Worm (Caenorhabditis elegans) whole organism, midembryonic: ENCODE results near the gene znf-593.

ENCODE experiments used
- T22C8.4 ChIP-seq: fragments of 200-800 bp; sonication (Bioruptor generic); IDR thresholded peaks from 2 replicates; pipeline ENCODE4 v1.3.6; 2022; ENCODE audit warnings: missing genetic modification characterization, missing compliant biosample characterization
- cog-1 ChIP-seq: sonication (generic microtip); optimal IDR thresholded peaks from 2 replicates; lab custom pipeline; 2016; ENCODE audit warnings: missing genetic modification characterization, missing compliant biosample characterization
- flt-1 ChIP-seq: fragments of 200-800 bp; sonication (Bioruptor generic); IDR thresholded peaks from 2 replicates; pipeline ENCODE4 v1.3.6; 2022; ENCODE audit warnings: missing genetic modification characterization, missing compliant biosample characterization
- klf-2 ChIP-seq: fragments of 200-800 bp; sonication (Bioruptor generic); conservative IDR thresholded peaks from 2 replicates; pipeline ENCODE4 v1.3.6; 2022; ENCODE audit warnings: missing genetic modification reagents, missing genetic modification characterization, missing compliant biosample characterization
- med-1 ChIP-seq: sonication (generic microtip); optimal IDR thresholded peaks from 2 replicates; lab custom pipeline; 2017; ENCODE audit warnings: missing genetic modification characterization, mild to moderate bottlenecking, missing compliant biosample characterization, antibody characterized with exemption, missing genetic modification reagents; ENCODE audit not compliant: insufficient read depth
- ref-1 ChIP-seq: fragments of 200-800 bp; sonication (Bioruptor generic); conservative IDR thresholded peaks from 2 replicates; pipeline ENCODE4 v1.3.6; 2022; ENCODE audit warnings: missing genetic modification reagents, missing genetic modification characterization, missing compliant biosample characterization
- tab-1 ChIP-seq: fragments of 200-800 bp; sonication (Bioruptor generic); IDR thresholded peaks from 2 replicates; pipeline ENCODE4 v1.3.6; 2022; ENCODE audit warnings: missing genetic modification characterization, missing compliant biosample characterization
- ztf-23 ChIP-seq: fragments of 200-800 bp; sonication (Bioruptor generic); IDR thresholded peaks from 2 replicates; pipeline ENCODE4 v1.3.6; 2022; ENCODE audit warnings: missing genetic modification reagents, missing genetic modification characterization, missing compliant biosample characterization
- ztf-29 ChIP-seq: fragments of 200-800 bp; sonication (Bioruptor generic); IDR thresholded peaks from 2 replicates; pipeline ENCODE4 v1.3.6; 2022; ENCODE audit warnings: missing genetic modification reagents, missing genetic modification characterization, missing compliant biosample characterization

The znf-593 gene

DNA sequence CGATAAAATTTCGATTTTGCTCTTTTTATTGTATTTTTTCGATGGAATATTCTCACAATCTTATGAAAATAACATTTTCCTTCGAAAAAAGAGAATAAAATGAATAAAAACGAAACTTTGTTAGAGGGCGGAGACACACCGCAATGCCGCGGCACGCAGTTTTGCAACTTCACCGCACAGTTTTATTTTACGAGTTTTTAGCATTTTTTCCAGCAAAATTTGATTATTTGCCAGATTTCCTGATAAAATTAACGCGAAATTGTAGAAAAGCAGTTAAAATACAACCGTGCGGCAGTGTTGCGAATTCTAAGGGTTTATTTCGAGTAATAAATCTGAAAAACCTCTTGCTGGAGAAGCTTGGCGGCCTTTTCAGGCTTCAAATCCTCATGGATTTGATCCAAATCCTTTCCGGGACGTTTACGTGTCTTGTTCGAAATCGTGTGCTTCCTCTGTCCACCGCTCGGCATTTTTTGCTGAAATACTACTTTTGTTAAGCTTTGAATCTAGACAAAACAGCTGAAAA lies at the start of gene znf-593:
Gene znf-593 (minus strand): TSS at position 473 of the 523 bp plus-strand sequence.
- no peak for TF ChIP-seq med-1 (GFP tag; lab: Kevin White, UChicago)
- peak; percentile 72; the same call in 1 of the 2 replicates for TF ChIP-seq flt-1 (GFP tag; lab: Robert Waterston, UW)

DNA sequence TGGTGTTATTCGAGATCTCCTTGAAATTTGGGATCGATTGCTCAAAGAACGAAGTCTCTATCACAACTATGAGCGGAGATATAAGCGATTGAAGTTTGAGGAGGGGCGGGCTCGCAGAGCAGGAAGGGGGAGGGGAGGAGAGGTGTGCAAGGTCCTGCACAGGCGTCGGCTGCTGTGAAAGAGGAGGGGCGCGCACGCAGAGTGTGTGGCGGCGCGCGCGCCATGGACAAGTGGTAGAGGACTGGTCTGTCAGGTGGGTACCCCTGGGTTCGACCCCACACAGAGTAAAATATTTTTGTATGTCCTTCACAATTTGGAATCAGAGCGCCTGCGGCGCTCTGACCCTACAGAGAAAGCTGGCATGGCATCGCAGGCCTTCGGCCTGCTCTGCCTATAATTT lies 48.5 kb upstream of the znf-593 start:
- 0 out of 2 replicates have a peak, but pooled peaks have one; percentile 28 for TF ChIP-seq klf-2 (GFP tag; lab: Robert Waterston, UW)

DNA sequence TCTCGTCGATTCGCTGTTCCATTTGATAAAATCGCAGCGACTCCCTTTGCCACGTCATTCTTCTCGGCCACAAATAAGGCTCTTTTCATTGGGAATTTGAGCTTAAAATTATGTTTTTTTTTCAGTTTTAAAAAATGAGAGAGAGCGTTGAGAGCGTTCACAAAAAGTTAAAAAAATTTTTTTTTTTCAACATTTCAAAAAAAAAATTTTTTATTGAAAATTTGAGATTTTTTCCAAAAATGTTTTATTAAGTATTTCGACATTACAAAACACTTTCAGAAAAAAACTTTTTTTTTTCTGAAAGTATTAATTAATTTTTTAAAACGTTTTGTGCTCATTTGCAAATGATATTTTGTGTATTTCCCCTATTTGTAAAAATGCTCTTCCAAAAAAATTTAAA lies 41.6 kb upstream of the znf-593 start, which contains the start of gene top-3:
Gene top-3 (minus strand): TSS at position 101 of the 400 bp plus-strand sequence.
- TF ChIP-seq T22C8.4 (GFP tag; lab: Robert Waterston, UW): no peak

DNA sequence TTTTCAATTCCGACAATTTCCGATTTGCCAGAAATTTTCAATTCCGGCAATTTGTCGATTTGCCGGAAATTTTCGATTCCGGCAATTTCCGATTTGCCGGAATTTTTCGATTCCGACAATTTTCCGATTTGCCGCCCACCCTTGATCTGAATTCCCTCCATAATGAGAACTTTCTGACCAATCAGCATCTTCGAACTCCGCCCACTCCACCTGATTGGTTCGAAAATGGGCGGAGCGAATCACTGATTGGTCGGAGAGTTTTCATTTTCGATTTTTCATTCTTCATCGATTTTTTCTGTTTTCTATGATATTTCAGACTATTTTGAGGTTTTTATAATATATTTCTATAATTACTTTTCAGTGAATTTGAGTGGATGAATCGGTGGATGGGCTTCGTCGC lies 35.6 kb upstream of the znf-593 start:
- TF ChIP-seq cog-1 (tag; lab: Kevin White, UChicago): no peak
- no peak for TF ChIP-seq med-1 (GFP tag; lab: Kevin White, UChicago)
- TF ChIP-seq tab-1 (GFP tag; lab: Robert Waterston, UW): no peak
- TF ChIP-seq ztf-29: no peak
- TF ChIP-seq ztf-23 (GFP tag; lab: Robert Waterston, UW): no peak
- TF ChIP-seq T22C8.4 (GFP tag; lab: Robert Waterston, UW): no peak
- no peak for TF ChIP-seq klf-2 (GFP tag; lab: Robert Waterston, UW)
- no peak for TF ChIP-seq flt-1 (GFP tag; lab: Robert Waterston, UW)
- no peak for TF ChIP-seq ref-1 (GFP tag; lab: Robert Waterston, UW)

DNA sequence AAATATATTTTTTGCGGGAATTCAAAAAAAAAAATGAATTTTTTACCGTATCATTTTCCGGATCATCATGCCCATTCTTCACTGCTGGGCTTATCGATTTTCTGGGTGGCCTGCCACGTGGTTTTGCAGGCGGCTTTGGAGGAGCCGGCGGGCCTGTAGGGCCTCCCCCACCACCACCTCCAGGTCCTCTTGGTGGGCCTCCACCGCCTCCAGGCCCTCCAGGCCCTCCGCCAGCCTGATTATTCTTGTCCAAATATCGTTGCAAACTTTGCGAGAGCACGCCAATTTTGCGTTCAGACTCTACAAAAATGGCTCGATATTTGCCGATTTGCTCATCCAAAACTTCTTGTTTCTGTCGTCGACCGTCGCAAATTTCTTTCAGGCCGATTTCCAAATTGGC lies 32.6 kb upstream of the znf-593 start:
- no peak for TF ChIP-seq cog-1 (tag; lab: Kevin White, UChicago)
- peak; percentile 36; the same call in 1 of the 2 replicates for TF ChIP-seq T22C8.4 (GFP tag; lab: Robert Waterston, UW)
- TF ChIP-seq med-1 (GFP tag; lab: Kevin White, UChicago): no peak
- TF ChIP-seq tab-1 (GFP tag; lab: Robert Waterston, UW): no peak

DNA sequence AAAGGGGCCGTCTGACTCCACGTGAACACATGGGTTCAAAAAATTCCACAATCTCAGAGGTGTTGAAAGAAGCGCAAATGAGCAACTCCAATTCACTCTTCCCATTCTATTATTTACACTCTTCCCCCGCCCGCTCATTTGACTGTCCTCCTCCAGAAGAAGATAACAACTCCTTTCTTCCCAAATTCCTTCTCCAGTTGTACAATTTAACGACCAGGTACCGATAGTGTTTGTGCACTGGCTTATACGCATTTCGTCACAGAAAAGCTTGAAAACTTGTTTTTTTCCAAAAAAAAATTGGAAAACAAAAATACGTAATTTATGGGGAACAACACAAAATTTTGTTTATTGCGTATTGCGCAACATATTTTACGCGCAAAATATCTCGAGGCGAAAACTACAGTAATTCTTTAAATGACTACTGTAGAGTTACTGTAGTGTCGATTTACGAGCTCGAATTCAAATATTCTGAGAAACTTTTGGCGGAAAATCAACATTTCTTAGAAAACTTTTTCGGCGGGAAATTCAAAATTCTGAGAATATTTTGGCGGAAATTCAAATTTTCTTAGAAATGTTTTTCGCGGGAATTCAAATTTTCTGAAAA lies 30.9 kb upstream of the znf-593 start:
- no peak for TF ChIP-seq flt-1 (GFP tag; lab: Robert Waterston, UW)
- no peak for TF ChIP-seq klf-2 (GFP tag; lab: Robert Waterston, UW)
- TF ChIP-seq cog-1 (tag; lab: Kevin White, UChicago): no peak
- no peak for TF ChIP-seq med-1 (GFP tag; lab: Kevin White, UChicago)
- TF ChIP-seq tab-1 (GFP tag; lab: Robert Waterston, UW): no peak
- no peak for TF ChIP-seq ref-1 (GFP tag; lab: Robert Waterston, UW)
- no peak for TF ChIP-seq ztf-23 (GFP tag; lab: Robert Waterston, UW)
- TF ChIP-seq ztf-29: no peak
- TF ChIP-seq T22C8.4 (GFP tag; lab: Robert Waterston, UW): no peak

DNA sequence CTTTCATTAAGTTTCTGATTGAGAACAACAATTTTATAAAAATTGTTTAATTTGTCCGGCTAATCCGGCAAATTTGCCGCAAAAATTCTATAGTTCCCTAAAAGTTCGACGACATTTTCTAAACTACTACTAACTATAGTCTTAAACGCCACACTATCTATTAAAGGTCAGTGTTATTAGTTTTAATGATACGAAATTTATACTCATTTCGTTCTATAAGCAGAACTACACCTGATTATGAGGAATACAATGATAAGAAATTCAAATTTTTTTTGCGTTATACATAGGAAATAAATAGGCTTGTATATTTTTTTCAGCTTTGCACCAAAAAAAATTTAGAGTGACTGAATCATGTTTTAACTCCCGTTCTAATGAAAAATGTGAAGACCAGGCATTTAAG lies 29.9 kb upstream of the znf-593 start:
- no peak for TF ChIP-seq tab-1 (GFP tag; lab: Robert Waterston, UW)
- no peak for TF ChIP-seq klf-2 (GFP tag; lab: Robert Waterston, UW)

DNA sequence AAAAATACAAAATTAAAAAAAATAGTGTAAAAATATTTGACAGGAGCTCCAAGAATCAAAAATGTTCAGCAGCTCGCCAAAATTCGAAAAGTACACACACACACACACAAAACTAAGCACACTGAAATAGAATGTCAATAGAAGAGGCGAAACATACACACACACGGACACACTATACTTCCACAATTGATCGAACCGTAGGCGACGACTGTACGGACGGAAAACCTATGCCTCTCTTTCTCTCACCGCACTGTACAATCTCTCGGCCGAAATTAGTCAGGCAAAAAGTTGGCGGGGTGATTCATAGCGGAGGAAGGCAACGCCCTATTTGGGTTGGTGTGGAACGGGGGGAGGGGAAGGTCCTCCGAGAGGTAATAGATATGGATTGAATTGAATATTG lies 29.0 kb upstream of the znf-593 start:
- no peak for TF ChIP-seq klf-2 (GFP tag; lab: Robert Waterston, UW)
- no peak for TF ChIP-seq ztf-29
- no peak for TF ChIP-seq flt-1 (GFP tag; lab: Robert Waterston, UW)
- no peak for TF ChIP-seq ref-1 (GFP tag; lab: Robert Waterston, UW)
- no peak for TF ChIP-seq med-1 (GFP tag; lab: Kevin White, UChicago)
- TF ChIP-seq ztf-23 (GFP tag; lab: Robert Waterston, UW): no peak
- TF ChIP-seq T22C8.4 (GFP tag; lab: Robert Waterston, UW): no peak
- TF ChIP-seq cog-1 (tag; lab: Kevin White, UChicago): no peak
- TF ChIP-seq tab-1 (GFP tag; lab: Robert Waterston, UW): no peak

DNA sequence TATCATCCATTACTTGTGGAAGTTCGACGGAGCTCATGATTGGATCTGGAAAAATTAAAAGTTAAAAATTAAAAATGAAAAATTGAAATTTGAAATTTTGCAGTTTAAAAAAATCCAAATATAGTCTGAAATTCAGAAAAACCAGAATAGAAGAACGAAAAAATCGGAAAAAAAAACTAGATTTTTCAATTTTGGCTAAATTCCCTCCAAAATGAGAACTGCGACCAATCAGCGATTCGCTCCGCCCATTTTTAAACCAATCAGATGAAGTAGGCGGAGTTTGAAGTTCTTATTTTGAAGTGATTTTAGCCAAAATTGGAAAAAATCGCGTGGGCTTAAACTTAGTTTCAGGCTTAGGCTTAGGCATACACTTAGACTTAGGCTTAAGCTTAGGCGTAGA lies 28.5 kb upstream of the znf-593 start, which contains the start of gene Y56A3A.7:
Gene Y56A3A.7 (minus strand): TSS at position 47 of the 400 bp plus-strand sequence.
- TF ChIP-seq T22C8.4 (GFP tag; lab: Robert Waterston, UW) (no peak), med-1 (GFP tag; lab: Kevin White, UChicago) (no peak), ref-1 (GFP tag; lab: Robert Waterston, UW) (no peak), cog-1 (tag; lab: Kevin White, UChicago) (no peak), klf-2 (GFP tag; lab: Robert Waterston, UW) (no peak), flt-1 (GFP tag; lab: Robert Waterston, UW) (no peak), ztf-23 (GFP tag; lab: Robert Waterston, UW) (no peak)

DNA sequence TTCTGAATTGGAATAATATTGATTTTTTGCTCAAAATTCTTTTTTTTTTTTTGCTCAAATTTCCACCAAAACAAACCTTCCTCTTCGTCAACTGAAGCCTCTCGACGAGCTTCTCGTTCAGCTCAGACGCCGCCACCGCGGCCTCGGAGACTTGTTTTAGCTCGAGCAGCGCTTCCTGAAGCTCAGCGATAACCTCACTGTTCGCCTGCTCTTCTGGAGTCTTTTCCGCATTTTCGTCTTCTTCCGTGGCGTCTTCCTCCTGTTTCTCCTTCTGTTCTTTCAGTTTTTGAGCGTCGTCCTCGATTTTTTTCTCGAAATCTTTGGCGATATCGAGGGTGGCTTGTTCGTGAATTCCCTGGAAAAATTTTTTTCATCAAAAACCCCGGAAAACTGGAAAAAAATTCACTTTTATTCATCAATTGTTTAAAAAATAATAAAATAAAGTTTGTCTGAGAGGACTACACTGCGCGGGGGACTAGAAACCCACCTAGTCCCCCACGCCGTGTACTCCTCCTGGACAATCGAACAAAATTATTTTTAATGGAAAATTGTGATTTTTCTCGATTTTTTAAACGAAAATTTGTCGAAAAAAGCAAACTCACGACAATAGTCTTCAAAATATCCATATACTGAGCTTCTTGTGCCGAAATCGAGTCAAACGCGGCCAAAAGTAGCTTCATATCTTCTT lies 27.7 kb upstream of the znf-593 start:
- peak; percentile 54; the same call in 1 of the 2 replicates for TF ChIP-seq klf-2 (GFP tag; lab: Robert Waterston, UW)
- TF ChIP-seq ztf-29: peak; percentile 22; the same call in 1 of the 2 replicates
- peak; percentile 76 for TF ChIP-seq flt-1 (GFP tag; lab: Robert Waterston, UW)
- no peak for TF ChIP-seq med-1 (GFP tag; lab: Kevin White, UChicago)
- peak; percentile 62 for TF ChIP-seq T22C8.4 (GFP tag; lab: Robert Waterston, UW)
- TF ChIP-seq tab-1 (GFP tag; lab: Robert Waterston, UW): no peak
- peak; percentile 10 for TF ChIP-seq cog-1 (tag; lab: Kevin White, UChicago)
- TF ChIP-seq ref-1 (GFP tag; lab: Robert Waterston, UW): no peak
- 0 out of 2 replicates have a peak, but pooled peaks have one; percentile 32 for TF ChIP-seq ztf-23 (GFP tag; lab: Robert Waterston, UW)
